Fruit fly (Drosophila melanogaster) Kc167 (cell line): ENCODE data around the gene CG11760.

Source experiments
- Myc ChIP-seq: fragments of >200 bp; optimal IDR thresholded peaks from 2 replicates; lab custom pipeline; 2017; ENCODE audit warnings: missing external identifiers
- Sin3A ChIP-seq: fragments of >200 bp; optimal IDR thresholded peaks from 2 replicates; lab custom pipeline; 2018; ENCODE audit warnings: missing external identifiers
- h ChIP-seq: fragments of >200 bp; optimal IDR thresholded peaks from 3 replicates; lab custom pipeline; 2018; ENCODE audit warnings: missing external identifiers
- psq ChIP-seq: fragments of >200 bp; optimal IDR thresholded peaks from 2 replicates; lab custom pipeline; 2017; ENCODE audit warnings: missing external identifiers

- TF ChIP-seq Myc (lab: Kevin White, UChicago), result no peak
- TF ChIP-seq h, result no peak
- TF ChIP-seq psq, result no peak
- no peak for TF ChIP-seq Sin3A (lab: Kevin White, UChicago)
These were observed 50.1 kb downstream of the CG11760 start, which contains the start of gene CG8236 for dm6 chr3R:8769094-8769493.
